Fruit fly (Drosophila melanogaster) Kc167 (cell line): Measurements from ENCODE around the gene CG43750.

Source experiments
- Myc ChIP-seq: fragments of >200 bp; optimal IDR thresholded peaks from 2 replicates; lab custom pipeline; 2017; ENCODE audit warnings: missing external identifiers
- Sin3A ChIP-seq: fragments of >200 bp; optimal IDR thresholded peaks from 2 replicates; lab custom pipeline; 2018; ENCODE audit warnings: missing external identifiers
- h ChIP-seq: fragments of >200 bp; optimal IDR thresholded peaks from 3 replicates; lab custom pipeline; 2018; ENCODE audit warnings: missing external identifiers
- insv ChIP-seq: fragments of >200 bp; optimal IDR thresholded peaks from 3 replicates; lab custom pipeline; 2018; ENCODE audit warnings: missing external identifiers
- psq ChIP-seq: fragments of >200 bp; optimal IDR thresholded peaks from 2 replicates; lab custom pipeline; 2017; ENCODE audit warnings: missing external identifiers
- ttk ChIP-seq: sonication (Bioruptor generic); optimal IDR thresholded peaks from 2 replicates; lab custom pipeline; 2017; ENCODE audit warnings: missing external identifiers

- TF ChIP-seq insv (no peak), Sin3A (lab: Kevin White, UChicago) (no peak), h (no peak), psq (lab: Kevin White, UChicago) (no peak), ttk (lab: Kevin White, UChicago) (no peak), Myc (lab: Kevin White, UChicago) (no peak)
These were observed 27.6 kb downstream of the CG43750 start for dm6 chr2L:2362808-2363394.
